In genomic region chrX:17710273-17711085, dm6 we compare ENCODE assay signal across 1 fruit fly cellular context.
TF ChIP-seq lines count a peak whose summit lies in the region.

No protein-coding gene starts in this region.

TF ChIP-seq in whole organism, embryonic, 481 proteins besides CTCF, POLR2A, EP300 and RAD21 (continued from another document):
- peak; percentile 90; the same call in 3 of the 4 replicates for TF ChIP-seq chinmo (GFP tag; IDR thresholded peaks at IDR 0.05; lab: Robert Waterston, UW; ENCODE audit: partially characterized antibody)
